Worm (Caenorhabditis elegans) whole organism, L4/young adult: ENCODE measurements around the gene bus-17.

Experiments
- W03F9.2 ChIP-seq: fragments of 150-350 bp; optimal IDR thresholded peaks from 2 replicates; lab custom pipeline; 2014; ENCODE audit warnings: missing biosample characterization, missing genetic modification characterization
- him-1 ChIP-seq: sonication (generic microtip); optimal IDR thresholded peaks from 2 replicates; lab custom pipeline; 2016; ENCODE audit warnings: missing genotype, missing genetic modification reagents, missing genetic modification characterization, missing compliant biosample characterization

- TF ChIP-seq him-1 (tag; lab: Kevin White, UChicago) (no peak), W03F9.2 (tag; lab: Kevin White, UChicago) (no peak)
Measured at ce11 chrX:15794977-15795376, 28.8 kb upstream of the bus-17 start, which contains the start of gene Y7A5A.10.
